Worm (Caenorhabditis elegans): ENCODE measurements around the gene R05A10.2.

Gene R05A10.2

ce11 chrIV:14172181-14172580 lies 4.9 kb upstream of the R05A10.2 start, which contains the start of gene R05A10.4:
TSS of gene R05A10.4 (plus strand) at chrIV:14172481.
- no peak for TF ChIP-seq nhr-6 (tag; optimal IDR thresholded peaks at IDR 0.05)
- TF ChIP-seq lin-13 (GFP tag; optimal IDR thresholded peaks at IDR 0.05): no peak
- no peak for TF ChIP-seq lin-11 (tag; optimal IDR thresholded peaks at IDR 0.05)
- no peak for TF ChIP-seq elt-1 (tag; optimal IDR thresholded peaks at IDR 0.05)
- no peak for TF ChIP-seq alr-1 (tag; optimal IDR thresholded peaks at IDR 0.05)
- no peak for TF ChIP-seq C34F6.9 (tag; optimal IDR thresholded peaks at IDR 0.05)
- no peak for TF ChIP-seq elt-3 (tag; optimal IDR thresholded peaks at IDR 0.05)
- no peak for TF ChIP-seq sma-3 (GFP tag; optimal IDR thresholded peaks at IDR 0.05)
- TF ChIP-seq nhr-237 (tag; optimal IDR thresholded peaks at IDR 0.05): no peak
- no peak for TF ChIP-seq R02D3.7 (tag; optimal IDR thresholded peaks at IDR 0.05)
- TF ChIP-seq unc-39 (tag; optimal IDR thresholded peaks at IDR 0.05): no peak
- no peak for TF ChIP-seq dmd-4 (tag; optimal IDR thresholded peaks at IDR 0.05)
- TF ChIP-seq gmeb-1 (tag; optimal IDR thresholded peaks at IDR 0.05): no peak
- no peak for TF ChIP-seq ceh-82 (tag; optimal IDR thresholded peaks at IDR 0.05)
- no peak for TF ChIP-seq ceh-16 (tag; optimal IDR thresholded peaks at IDR 0.05)
- TF ChIP-seq ZK546.5 (tag; optimal IDR thresholded peaks at IDR 0.05): no peak
- no peak for TF ChIP-seq ztf-11 (tag; optimal IDR thresholded peaks at IDR 0.05)
- no peak for TF ChIP-seq unc-62 (GFP tag; optimal IDR thresholded peaks at IDR 0.05)
- no peak for TF ChIP-seq sem-4 (tag; optimal IDR thresholded peaks at IDR 0.05)

- TF ChIP-seq lin-13 (GFP tag; optimal IDR thresholded peaks at IDR 0.05) (no peak), nhr-23 (tag; optimal IDR thresholded peaks at IDR 0.05) (no peak), nhr-11 (tag; optimal IDR thresholded peaks at IDR 0.05) (no peak), elt-1 (tag; optimal IDR thresholded peaks at IDR 0.05) (no peak), sma-3 (GFP tag; optimal IDR thresholded peaks at IDR 0.05) (no peak), F13H6.1 (tag; optimal IDR thresholded peaks at IDR 0.05) (no peak), unc-39 (tag; optimal IDR thresholded peaks at IDR 0.05) (no peak)
Measured at ce11 chrIV:14176373-14176772, 698 bp upstream of the R05A10.2 start, which contains the start of gene R05A10.3. TSS of gene R05A10.3 (minus strand) at chrIV:14176473.

- TF ChIP-seq crh-2 (tag; optimal IDR thresholded peaks at IDR 0.05) (no peak), ztf-1 (GFP tag; conservative IDR thresholded peaks at IDR 0.05) (no peak), mbf-1 (tag; optimal IDR thresholded peaks at IDR 0.05) (no peak), peb-1 (tag; optimal IDR thresholded peaks at IDR 0.05) (no peak)
Measured at ce11 chrIV:14182077-14182476, 5.0 kb downstream of the R05A10.2 start, which contains the start of gene R05A10.1. TSS of gene R05A10.1 (plus strand) at chrIV:14182377.

- TF ChIP-seq lsy-2 (tag; optimal IDR thresholded peaks at IDR 0.05) (no peak), unc-55 (GFP tag; optimal IDR thresholded peaks at IDR 0.05) (no peak), egl-27 (tag; optimal IDR thresholded peaks at IDR 0.05) (no peak), ceh-82 (tag; optimal IDR thresholded peaks at IDR 0.05) (no peak), ztf-11 (tag; optimal IDR thresholded peaks at IDR 0.05) (no peak), zag-1 (tag; optimal IDR thresholded peaks at IDR 0.05) (no peak), C34F6.9 (tag; optimal IDR thresholded peaks at IDR 0.05) (no peak), unc-62 (GFP tag; optimal IDR thresholded peaks at IDR 0.05) (no peak), lin-11 (tag; optimal IDR thresholded peaks at IDR 0.05) (no peak)
Measured at ce11 chrIV:14186264-14186663, 9.2 kb downstream of the R05A10.2 start.

- TF ChIP-seq mdl-1 (tag; optimal IDR thresholded peaks at IDR 0.05) (no peak), nhr-11 (tag; optimal IDR thresholded peaks at IDR 0.05) (no peak), nhr-21 (tag; optimal IDR thresholded peaks at IDR 0.05) (no peak), ztf-11 (tag; optimal IDR thresholded peaks at IDR 0.05) (no peak), lin-39 (tag; optimal IDR thresholded peaks at IDR 0.05) (no peak), peb-1 (tag; optimal IDR thresholded peaks at IDR 0.05) (no peak), alr-1 (tag; optimal IDR thresholded peaks at IDR 0.05) (no peak), nhr-77 (tag; optimal IDR thresholded peaks at IDR 0.05) (no peak), crh-2 (tag; optimal IDR thresholded peaks at IDR 0.05) (no peak), unc-55 (GFP tag; optimal IDR thresholded peaks at IDR 0.05) (no peak), sma-9 (GFP tag; optimal IDR thresholded peaks at IDR 0.05) (no peak), sma-9 (tag; optimal IDR thresholded peaks at IDR 0.05) (no peak), mbf-1 (tag; optimal IDR thresholded peaks at IDR 0.05) (no peak), skn-1 (tag; optimal IDR thresholded peaks at IDR 0.05) (no peak), ceh-82 (tag; optimal IDR thresholded peaks at IDR 0.05) (no peak), nhr-23 (tag; optimal IDR thresholded peaks at IDR 0.05) (no peak), nhr-10 (tag; optimal IDR thresholded peaks at IDR 0.05) (no peak)
Measured at ce11 chrIV:14191919-14192318, 14.8 kb downstream of the R05A10.2 start, which contains the start of gene K01G12.22. TSS of gene K01G12.22 (plus strand) at chrIV:14192219.

All from whole organism, L2 larva.